Fruit fly (Drosophila melanogaster): ENCODE results near the gene SdhC.

SdhC gene

DNA sequence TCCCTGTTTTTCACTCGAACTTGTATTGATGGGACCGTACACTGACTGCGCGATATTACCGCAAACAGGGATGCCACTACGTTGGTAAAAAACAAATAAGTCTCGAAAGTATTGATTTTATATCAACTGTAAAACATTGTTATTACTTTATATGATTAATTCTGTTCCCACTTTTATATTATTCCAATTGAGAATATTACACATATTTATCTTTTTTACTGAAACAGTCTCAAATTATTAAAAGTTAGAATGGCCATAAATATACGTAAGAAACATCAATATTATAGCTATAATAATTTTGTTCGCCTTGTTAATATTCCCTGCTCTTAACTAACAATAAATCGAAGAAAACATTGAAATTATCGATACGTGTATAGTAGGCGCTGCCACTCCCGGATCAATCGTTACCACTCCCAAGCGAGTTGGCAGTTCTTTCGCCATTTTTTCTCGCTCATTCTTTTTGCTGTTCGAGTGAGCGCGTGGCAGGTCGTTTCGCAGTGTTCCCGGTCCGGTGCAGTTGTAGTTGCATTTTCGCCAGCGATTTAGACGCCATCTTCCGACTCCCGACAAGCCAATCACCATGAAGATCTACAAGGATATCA, at the start of gene SdhC, which contains the start of gene Tctp:
Gene SdhC (minus strand): TSS at position 49 of the 602 bp plus-strand sequence.
Gene Tctp (plus strand): TSS at position 447 of the 602 bp plus-strand sequence.
- TF ChIP-seq pdm3 (GFP tag; optimal IDR thresholded peaks at IDR 0.05) (peak; percentile 52), CG3919 (GFP tag; optimal IDR thresholded peaks at IDR 0.05) (peak; percentile 59), achi (GFP tag; optimal IDR thresholded peaks at IDR 0.05) (peak; percentile 53), eg (GFP tag; IDR thresholded peaks at IDR 0.05) (peak; percentile 28; the same call in 1 of the 3 replicates), CG8319 (GFP tag; optimal IDR thresholded peaks at IDR 0.05) (no peak), Hr39 (GFP tag; optimal IDR thresholded peaks at IDR 0.05) (peak; percentile 12), fd59A (GFP tag; optimal IDR thresholded peaks at IDR 0.05) (no peak), ss (GFP tag; optimal IDR thresholded peaks at IDR 0.05) (peak; percentile 14 to 39), lz (GFP tag; optimal IDR thresholded peaks at IDR 0.05) (peak; percentile 47), esn (GFP tag; optimal IDR thresholded peaks at IDR 0.05) (peak; percentile 68), cyc (GFP tag; optimal IDR thresholded peaks at IDR 0.05) (peak; percentile 10), svp (GFP tag) (peak; percentile 74), CG6792 (GFP tag; optimal IDR thresholded peaks at IDR 0.05) (peak; percentile 30), CG31627 (GFP tag; optimal IDR thresholded peaks at IDR 0.05) (peak; percentile 36), acj6 (GFP tag; optimal IDR thresholded peaks at IDR 0.05) (peak; percentile 24), Smox (GFP tag; optimal IDR thresholded peaks at IDR 0.05) (peak; percentile 47), Eip78C (GFP tag) (peak; percentile 85), Hr4 (GFP tag; optimal IDR thresholded peaks at IDR 0.05) (peak; percentile 42), Met (GFP tag; optimal IDR thresholded peaks at IDR 0.05) (peak; percentile 64), CG6854 (GFP tag; optimal IDR thresholded peaks at IDR 0.05) (peak; percentile 66), CG10631 (GFP tag; optimal IDR thresholded peaks at IDR 0.05) (peak; percentile 62), CG9139 (GFP tag; optimal IDR thresholded peaks at IDR 0.05) (no peak), OdsH (GFP tag; optimal IDR thresholded peaks at IDR 0.05) (peak; percentile 43), CG3032 (tag; optimal IDR thresholded peaks at IDR 0.05) (peak; percentile 23), CG4318 (GFP tag; optimal IDR thresholded peaks at IDR 0.05) (no peak), fkh (GFP tag; optimal IDR thresholded peaks at IDR 0.05) (peak; percentile 83), CG34406 (GFP tag; optimal IDR thresholded peaks at IDR 0.05) (peak; percentile 33), CG15336 (GFP tag; IDR thresholded peaks at IDR 0.05) (no peak), CG11762 (GFP tag; optimal IDR thresholded peaks at IDR 0.05; ENCODE audit: insufficient read depth) (no peak), topi (GFP tag; optimal IDR thresholded peaks at IDR 0.05) (peak; percentile 49), vri (GFP tag; optimal IDR thresholded peaks at IDR 0.05) (peak; percentile 45), net (GFP tag; optimal IDR thresholded peaks at IDR 0.05) (peak; percentile 5), Ets21C (GFP tag; optimal IDR thresholded peaks at IDR 0.05) (peak; percentile 28), fd85E (GFP tag; optimal IDR thresholded peaks at IDR 0.05) (no peak), CG32006 (GFP tag; optimal IDR thresholded peaks at IDR 0.05) (no peak), CG1621 (tag; optimal IDR thresholded peaks at IDR 0.05) (peak; percentile 19), CG6163 (GFP tag; IDR thresholded peaks at IDR 0.05) (peak; percentile 42; the same call in 2 of the 3 replicates), Sox102F (GFP tag; optimal IDR thresholded peaks at IDR 0.05) (peak; percentile 42), Lpt (GFP tag; optimal IDR thresholded peaks at IDR 0.05) (peak; percentile 31), CG10669 (GFP tag; optimal IDR thresholded peaks at IDR 0.05) (peak; percentile 0), salr (GFP tag; optimal IDR thresholded peaks at IDR 0.05) (peak in 1 of 2 experiments; percentile 10), CG16779 (tag; optimal IDR thresholded peaks at IDR 0.05) (no peak), Sox14 (GFP tag; optimal IDR thresholded peaks at IDR 0.05) (peak; percentile 52), dsx (GFP tag; optimal IDR thresholded peaks at IDR 0.05; ENCODE audit: poor library complexity, severe bottlenecking) (peak; percentile 10), Hr38 (GFP tag; optimal IDR thresholded peaks at IDR 0.05) (no peak), Eip75B (GFP tag; optimal IDR thresholded peaks at IDR 0.05) (peak; percentile 59), CG6808 (GFP tag; optimal IDR thresholded peaks at IDR 0.05) (peak; percentile 12), CG8119 (GFP tag; IDR thresholded peaks at IDR 0.05) (0 out of 3 replicates have a peak, but pooled peaks have one; percentile 12)
